Worm (Caenorhabditis elegans) whole organism, young adult: ENCODE measurements around the gene F44G4.1.

Source experiments
- B0035.1 ChIP-seq: sonication (generic microtip); optimal IDR thresholded peaks from 2 replicates; lab custom pipeline; 2016; ENCODE audit warnings: missing genetic modification characterization, mild to moderate bottlenecking, missing compliant biosample characterization, missing genotype, missing genetic modification reagents
- F23B12.7 ChIP-seq: sonication (generic microtip); optimal IDR thresholded peaks from 2 replicates; lab custom pipeline; 2017; ENCODE audit warnings: missing genetic modification characterization, mild to moderate bottlenecking, missing compliant biosample characterization, antibody characterized with exemption, moderate library complexity; ENCODE audit not compliant: insufficient read depth
- F37B4.10 ChIP-seq: fragments of 200-800 bp; sonication (Bioruptor generic); IDR thresholded peaks from 2 replicates; pipeline ENCODE4 v1.3.6; 2022; ENCODE audit warnings: missing genetic modification characterization, missing compliant biosample characterization
- ccch-3 ChIP-seq: fragments of 200-800 bp; sonication (Bioruptor generic); optimal IDR thresholded peaks from 2 replicates; lab custom pipeline; 2018; ENCODE audit warnings: mild to moderate bottlenecking, missing genetic modification characterization, missing compliant biosample characterization
- dpl-1 ChIP-seq: fragments of 150-350 bp; optimal IDR thresholded peaks from 2 replicates; lab custom pipeline; 2014; ENCODE audit warnings: missing biosample characterization, missing genetic modification reagents, missing genetic modification characterization
- hsf-1 ChIP-seq: fragments of 200-800 bp; sonication (Bioruptor generic); IDR thresholded peaks from 2 replicates; pipeline ENCODE4 v1.3.6; 2022; ENCODE audit warnings: missing genetic modification reagents, missing genetic modification characterization, missing compliant biosample characterization
- lin-26 ChIP-seq: fragments of 200-800 bp; sonication (Bioruptor generic); IDR thresholded peaks from 2 replicates; pipeline ENCODE4 v1.3.6; 2022; ENCODE audit warnings: missing genetic modification reagents, missing genetic modification characterization, missing compliant biosample characterization
- madf-10 ChIP-seq: sonication (generic microtip); optimal IDR thresholded peaks from 2 replicates; lab custom pipeline; 2016; ENCODE audit warnings: mild to moderate bottlenecking, missing genetic modification characterization, missing compliant biosample characterization
- mcd-1 ChIP-seq: fragments of 200-800 bp; sonication (Bioruptor generic); IDR thresholded peaks from 2 replicates; pipeline ENCODE4 v1.3.6; 2022; ENCODE audit warnings: missing genetic modification reagents, missing genetic modification characterization, missing compliant biosample characterization
- pbrm-1 ChIP-seq: fragments of 200-800 bp; sonication (Bioruptor generic); IDR thresholded peaks from 2 replicates; pipeline ENCODE4 v1.3.6; 2022; ENCODE audit warnings: missing genetic modification reagents, missing genetic modification characterization, missing compliant biosample characterization
- pha-4 ChIP-seq: fragments of 150-350 bp; sonication (generic microtip); optimal IDR thresholded peaks from 2 replicates; lab custom pipeline; 2014; ENCODE audit warnings: missing biosample characterization, missing genetic modification reagents, missing genetic modification characterization
- snpc-1.1 ChIP-seq: sonication (generic microtip); optimal IDR thresholded peaks from 2 replicates; lab custom pipeline; 2017; ENCODE audit warnings: missing genetic modification characterization, mild to moderate bottlenecking, missing compliant biosample characterization, antibody characterized with exemption, moderate library complexity, missing genotype, missing genetic modification reagents; ENCODE audit not compliant: insufficient read depth
- snpc-3.4 ChIP-seq: sonication (generic microtip); optimal IDR thresholded peaks from 2 replicates; lab custom pipeline; 2017; ENCODE audit warnings: missing genetic modification characterization, mild to moderate bottlenecking, missing compliant biosample characterization, antibody characterized with exemption, moderate library complexity, missing genotype, missing genetic modification reagents
- ztf-18 ChIP-seq: sonication (generic microtip); optimal IDR thresholded peaks from 2 replicates; lab custom pipeline; 2016; ENCODE audit warnings: missing genotype, mild to moderate bottlenecking, missing genetic modification characterization, missing compliant biosample characterization

DNA sequence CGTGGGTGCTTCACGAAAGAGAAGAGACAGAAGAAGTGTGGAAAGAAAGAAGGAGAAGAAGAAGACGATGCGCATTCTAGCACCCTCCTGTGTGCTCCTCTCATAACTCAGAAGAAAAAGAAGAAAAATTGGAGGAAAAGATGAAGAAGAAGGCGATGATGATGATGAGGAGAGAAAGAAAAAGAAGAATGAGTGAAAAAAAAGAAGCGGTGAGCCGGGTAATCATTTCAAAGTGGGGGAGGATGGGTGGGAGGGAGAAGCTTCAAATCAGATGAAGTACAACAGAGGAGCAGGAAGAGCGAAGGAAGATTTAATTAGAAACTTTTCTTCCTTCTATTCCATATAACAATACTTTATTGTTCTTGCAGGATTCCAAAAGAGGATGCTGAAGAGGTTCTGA lies 16.3 kb downstream of the F44G4.1 start:
- no peak for TF ChIP-seq mcd-1 (GFP tag; lab: Robert Waterston, UW)
- no peak for TF ChIP-seq hsf-1 (GFP tag; lab: Robert Waterston, UW)
- no peak for TF ChIP-seq pha-4
- TF ChIP-seq pbrm-1 (GFP tag; lab: Robert Waterston, UW), result no peak
- no peak for TF ChIP-seq dpl-1 (GFP tag; lab: Kevin White, UChicago)
- TF ChIP-seq snpc-1.1 (tag; lab: Kevin White, UChicago), result no peak
- TF ChIP-seq F23B12.7 (tag; lab: Kevin White, UChicago), result no peak
- TF ChIP-seq ztf-18 (tag; lab: Kevin White, UChicago), result no peak
- no peak for TF ChIP-seq lin-26 (GFP tag; lab: Robert Waterston, UW)
- no peak for TF ChIP-seq snpc-3.4 (tag; lab: Kevin White, UChicago)
- TF ChIP-seq B0035.1, result no peak
- TF ChIP-seq F37B4.10 (GFP tag; lab: Robert Waterston, UW), result no peak
- no peak for TF ChIP-seq ccch-3
- no peak for TF ChIP-seq madf-10 (tag; lab: Kevin White, UChicago)
